Worm (Caenorhabditis elegans) whole organism, L4/young adult: ENCODE data around the gene C16C8.27.
"Not testable (repeated sequence)": the region's sequence is repeated elsewhere in the genome, so short reads cannot be mapped to it uniquely, and the experiment has no call there.

Experiments used
- W03F9.2 ChIP-seq: fragments of 150-350 bp; optimal IDR thresholded peaks from 2 replicates; lab custom pipeline; 2014; ENCODE audit warnings: missing biosample characterization, missing genetic modification characterization
- dao-5 ChIP-seq: sonication (generic microtip); optimal IDR thresholded peaks from 2 replicates; lab custom pipeline; 2016; ENCODE audit warnings: missing genotype, missing genetic modification characterization, moderate library complexity, missing compliant biosample characterization
- him-1 ChIP-seq: sonication (generic microtip); optimal IDR thresholded peaks from 2 replicates; lab custom pipeline; 2016; ENCODE audit warnings: missing genotype, missing genetic modification reagents, missing genetic modification characterization, missing compliant biosample characterization

C16C8.27 gene

DNA sequence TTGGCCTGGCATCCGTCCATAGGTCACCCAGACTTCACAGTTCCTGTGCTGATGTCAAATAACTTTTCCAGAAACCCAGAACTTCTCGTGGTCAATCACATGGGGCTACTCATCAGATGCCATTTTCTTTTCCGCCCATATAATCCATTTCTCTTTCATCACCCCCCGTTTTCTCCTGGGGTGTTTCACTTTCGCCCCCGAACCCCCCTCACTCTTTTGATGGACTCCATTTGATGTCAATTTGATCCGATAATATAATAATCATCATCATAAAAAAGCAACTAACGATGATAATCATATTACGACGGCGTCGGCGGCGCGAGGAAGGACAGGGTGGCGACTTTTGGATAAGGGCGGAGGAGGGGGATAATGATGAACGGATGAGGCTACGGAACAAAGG lies 3.2 kb upstream of the C16C8.27 start:
- no peak for TF ChIP-seq dao-5
- no peak for TF ChIP-seq him-1 (tag; lab: Kevin White, UChicago)
- TF ChIP-seq W03F9.2 (tag; lab: Kevin White, UChicago): no peak

DNA sequence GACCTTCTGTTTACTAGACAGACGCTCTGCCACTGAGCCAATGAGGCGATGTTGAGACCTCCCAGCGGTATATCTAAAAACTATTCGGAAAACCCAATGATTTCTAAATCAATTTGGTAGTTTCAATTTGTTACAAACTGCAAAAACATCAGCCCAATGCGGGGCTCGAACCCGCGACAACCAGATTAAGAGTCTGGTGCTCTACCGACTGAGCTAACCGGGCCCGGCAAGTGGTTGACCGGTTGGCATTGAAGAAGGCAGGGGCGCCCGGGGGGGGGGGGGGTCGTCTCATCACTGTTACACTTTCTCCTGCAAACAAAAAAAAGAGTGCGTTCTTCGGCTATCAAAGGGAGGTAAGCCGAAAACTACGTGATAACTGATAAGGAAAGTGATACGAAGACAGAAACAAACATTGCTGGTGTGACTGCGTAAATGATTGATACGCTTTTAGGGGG lies 2.2 kb upstream of the C16C8.27 start:
- TF ChIP-seq dao-5 (peak; percentile 73), him-1 (tag; lab: Kevin White, UChicago) (no peak)

- TF ChIP-seq dao-5 (no peak), him-1 (tag; lab: Kevin White, UChicago) (no peak), W03F9.2 (tag; lab: Kevin White, UChicago) (no peak)
Observed at ce11 chrII:3439842-3440640, 1.4 kb upstream of the C16C8.27 start.

DNA sequence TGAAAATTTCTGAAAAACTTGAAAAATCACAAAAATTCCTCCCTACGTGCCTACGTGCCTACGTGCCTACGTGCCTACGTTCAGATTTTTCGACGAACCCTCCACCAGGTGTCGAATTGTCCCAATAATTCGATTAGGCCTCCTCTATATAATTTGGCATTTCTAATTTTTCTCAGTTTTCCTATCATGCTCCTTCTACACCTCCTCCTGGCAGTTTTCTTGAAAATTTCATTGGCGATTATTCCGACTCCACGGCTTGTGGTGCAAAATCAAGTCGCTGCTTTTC lies 893 bp upstream of the C16C8.27 start, which contains the start of gene C16C8.17:
C16C8.17 (plus strand) TSS at position 187 of the 286 bp plus-strand sequence.
- TF ChIP-seq W03F9.2 (tag; lab: Kevin White, UChicago) (no peak), him-1 (tag; lab: Kevin White, UChicago) (no peak)

DNA sequence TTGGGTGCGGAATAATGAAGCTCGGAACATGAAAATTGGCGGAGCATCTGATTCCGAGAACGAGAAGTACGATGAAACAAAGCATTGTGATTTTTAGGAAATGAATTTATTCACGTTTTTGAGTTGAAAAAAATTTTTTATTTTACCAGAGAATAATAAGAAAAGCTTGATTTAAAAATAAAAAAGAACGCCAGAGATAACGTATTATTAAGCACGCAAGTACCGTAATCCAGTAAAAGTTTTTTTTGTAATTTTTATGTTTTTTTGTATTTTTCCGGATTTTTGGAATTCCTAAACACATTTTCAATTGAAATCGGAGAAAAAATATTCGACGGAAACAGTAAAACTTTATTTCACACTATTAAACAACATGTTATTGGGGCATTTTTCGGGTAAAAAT lies 1.7 kb downstream of the C16C8.27 start, which contains the start of gene C16C8.22:
C16C8.22 (minus strand) TSS at position 101 of the 400 bp plus-strand sequence.
- TF ChIP-seq W03F9.2 (tag; lab: Kevin White, UChicago) (no peak), him-1 (tag; lab: Kevin White, UChicago) (no peak), dao-5 (no peak)

DNA sequence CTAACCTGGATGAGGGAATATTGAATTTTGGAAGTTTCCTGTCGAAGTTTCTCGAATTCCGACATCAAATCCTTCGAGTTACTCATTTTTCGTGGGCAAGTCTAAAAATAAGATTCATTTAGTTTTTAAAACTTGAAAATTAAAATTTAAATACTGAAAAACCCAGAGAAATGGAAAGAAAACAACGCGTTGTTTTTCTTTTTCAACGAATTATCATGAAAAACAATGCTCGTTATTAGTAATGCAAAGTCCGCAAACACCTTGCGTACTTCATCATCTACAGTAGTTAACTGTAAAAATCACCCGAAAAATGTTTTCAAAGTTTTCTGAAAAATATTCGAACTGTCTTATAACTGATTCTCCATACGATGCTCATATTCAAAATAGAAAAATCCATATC lies 2.8 kb downstream of the C16C8.27 start, which contains the start of gene C16C8.4:
C16C8.4 (minus strand) TSS at position 101 of the 400 bp plus-strand sequence.
- TF ChIP-seq him-1 (tag; lab: Kevin White, UChicago): no peak
- TF ChIP-seq dao-5: no peak
- no peak for TF ChIP-seq W03F9.2 (tag; lab: Kevin White, UChicago)

ce11 chrII:3445285-3445806 lies 3.9 kb downstream of the C16C8.27 start, which contains the start of the genes C16C8.5 and C16C8.16:
C16C8.5 (minus strand) TSS chrII:3445385.
C16C8.16 (plus strand) TSS chrII:3445756.
- TF ChIP-seq him-1 (tag; lab: Kevin White, UChicago) (no peak), dao-5 (no peak), W03F9.2 (tag; lab: Kevin White, UChicago) (no peak)

ce11 chrII:3446647-3447046 lies 5.2 kb downstream of the C16C8.27 start, which contains the start of the genes C16C8.20 and gldi-6:
C16C8.20 (plus strand) TSS chrII:3446947.
gldi-6 (plus strand) TSS chrII:3446947.
- TF ChIP-seq W03F9.2 (tag; lab: Kevin White, UChicago) (no peak), dao-5 (no peak), him-1 (tag; lab: Kevin White, UChicago) (no peak)

- TF ChIP-seq dao-5 (no peak), W03F9.2 (tag; lab: Kevin White, UChicago) (no peak), him-1 (tag; lab: Kevin White, UChicago) (no peak)
Observed at ce11 chrII:3447906-3448305, 6.4 kb downstream of the C16C8.27 start, which contains the start of gene C16C8.21. C16C8.21 (plus strand) TSS chrII:3448206.

ce11 chrII:3448776-3449280 lies 7.4 kb downstream of the C16C8.27 start, which contains the start of gene C16C8.25:
C16C8.25 (plus strand) TSS chrII:3449230.
- no peak for TF ChIP-seq him-1 (tag; lab: Kevin White, UChicago)

ce11 chrII:3449514-3449913 lies 8.0 kb downstream of the C16C8.27 start, which contains the start of gene C16C8.14:
C16C8.14 (plus strand) TSS chrII:3449814.
- not testable (repeated sequence) for TF ChIP-seq dao-5; W03F9.2 (tag; lab: Kevin White, UChicago); him-1 (tag; lab: Kevin White, UChicago)

ce11 chrII:3452421-3452820 lies 10.9 kb downstream of the C16C8.27 start, which contains the start of gene C16C8.12:
C16C8.12 (plus strand) TSS chrII:3452721.
- no peak for TF ChIP-seq him-1 (tag; lab: Kevin White, UChicago)
- TF ChIP-seq dao-5: no peak
- no peak for TF ChIP-seq W03F9.2 (tag; lab: Kevin White, UChicago)

DNA sequence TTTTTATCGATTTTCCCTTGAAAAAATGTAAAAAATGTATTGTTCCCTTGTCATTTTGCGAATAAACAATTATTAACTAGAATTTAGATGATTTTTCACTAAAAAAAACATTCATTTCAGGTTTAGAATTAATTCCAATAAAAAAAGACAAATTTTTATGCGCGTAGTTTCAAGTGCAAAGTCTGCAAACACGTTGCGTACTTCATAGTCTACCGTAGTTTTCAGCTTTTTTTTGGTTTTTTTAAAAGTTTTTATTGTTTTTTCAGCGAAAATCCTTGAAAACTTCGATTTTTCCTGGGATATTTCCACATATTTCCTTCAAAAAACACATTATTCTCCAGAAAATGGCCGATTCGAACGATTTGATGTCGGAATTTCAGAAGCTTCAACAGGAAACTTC lies 12.0 kb downstream of the C16C8.27 start, which contains the start of gene C16C8.11:
C16C8.11 (plus strand) TSS at position 188 of the 400 bp plus-strand sequence.
- TF ChIP-seq W03F9.2 (tag; lab: Kevin White, UChicago): no peak
- TF ChIP-seq him-1 (tag; lab: Kevin White, UChicago): no peak
- no peak for TF ChIP-seq dao-5

- TF ChIP-seq dao-5: no peak
- no peak for TF ChIP-seq W03F9.2 (tag; lab: Kevin White, UChicago)
- no peak for TF ChIP-seq him-1 (tag; lab: Kevin White, UChicago)
Observed at ce11 chrII:3458209-3458608, 16.7 kb downstream of the C16C8.27 start, which contains the start of the genes C16C8.26 and C16C8.19. C16C8.26 (minus strand) TSS chrII:3458309. C16C8.19 (plus strand) TSS chrII:3458487.
